Worm (Caenorhabditis elegans) whole organism, L4 larva: Measurements from ENCODE around the gene F40G9.6.
A peak's percentile ranks its signal among the peaks of the same experiment; 100 is the strongest.

Experiments used
- T20F7.1 ChIP-seq: fragments of 200-800 bp; sonication (Bioruptor generic); optimal IDR thresholded peaks from 2 replicates; lab custom pipeline; 2018; ENCODE audit warnings: mild to moderate bottlenecking, missing genetic modification characterization, missing compliant biosample characterization
- Y75B8A.6 ChIP-seq: fragments of 200-800 bp; sonication (Bioruptor generic); IDR thresholded peaks from 2 replicates; pipeline ENCODE4 v1.3.6; 2022; ENCODE audit warnings: missing genetic modification reagents, missing genetic modification characterization, missing compliant biosample characterization
- ces-1 ChIP-seq: fragments of 150-350 bp; sonication (generic microtip); optimal IDR thresholded peaks from 4 replicates; lab custom pipeline; 2014; ENCODE audit warnings: missing biosample characterization, missing genetic modification reagents, missing genetic modification characterization
- duxl-1 ChIP-seq: sonication (generic microtip); optimal IDR thresholded peaks from 2 replicates; lab custom pipeline; 2016; ENCODE audit warnings: mild to moderate bottlenecking, missing genetic modification characterization, moderate library complexity, missing compliant biosample characterization; ENCODE audit not compliant: poor library complexity
- madf-9 ChIP-seq: fragments of 200-800 bp; sonication (Bioruptor generic); conservative IDR thresholded peaks from 2 replicates; pipeline ENCODE4 v1.3.6; 2022; ENCODE audit warnings: missing genetic modification reagents, missing genetic modification characterization, missing compliant biosample characterization
- nhr-237 ChIP-seq: sonication (generic microtip); optimal IDR thresholded peaks from 2 replicates; lab custom pipeline; 2017; ENCODE audit warnings: missing biosample characterization, missing genetic modification characterization
- nhr-6 ChIP-seq: fragments of 150-350 bp; optimal IDR thresholded peaks from 2 replicates; lab custom pipeline; 2014; ENCODE audit warnings: missing biosample characterization, missing genetic modification characterization
- nhr-76 ChIP-seq: fragments of 150-350 bp; optimal IDR thresholded peaks from 2 replicates; lab custom pipeline; 2014; ENCODE audit warnings: missing biosample characterization, missing genetic modification characterization
- sdz-12 ChIP-seq: fragments of 200-800 bp; sonication (Bioruptor generic); optimal IDR thresholded peaks from 2 replicates; lab custom pipeline; 2018; ENCODE audit warnings: mild to moderate bottlenecking, missing genetic modification characterization, missing compliant biosample characterization
- unc-39 ChIP-seq: sonication (generic microtip); optimal IDR thresholded peaks from 2 replicates; lab custom pipeline; 2017; ENCODE audit warnings: missing biosample characterization, missing genetic modification characterization
- unc-62 ChIP-seq, 3 experiments: fragments of 150-350 bp in 1 of 3; sonication (generic microtip); optimal IDR thresholded peaks in 2 of 3; peaks in 1 of 3; 1 replicate in 1 of 3; 2 replicates in 2 of 3; lab custom pipeline; 2014 to 2017; ENCODE audit warnings: missing biosample characterization in 3 of 3, missing genetic modification characterization in 3 of 3, missing genetic modification reagents in 3 of 3, missing genotype in 1 of 3

DNA sequence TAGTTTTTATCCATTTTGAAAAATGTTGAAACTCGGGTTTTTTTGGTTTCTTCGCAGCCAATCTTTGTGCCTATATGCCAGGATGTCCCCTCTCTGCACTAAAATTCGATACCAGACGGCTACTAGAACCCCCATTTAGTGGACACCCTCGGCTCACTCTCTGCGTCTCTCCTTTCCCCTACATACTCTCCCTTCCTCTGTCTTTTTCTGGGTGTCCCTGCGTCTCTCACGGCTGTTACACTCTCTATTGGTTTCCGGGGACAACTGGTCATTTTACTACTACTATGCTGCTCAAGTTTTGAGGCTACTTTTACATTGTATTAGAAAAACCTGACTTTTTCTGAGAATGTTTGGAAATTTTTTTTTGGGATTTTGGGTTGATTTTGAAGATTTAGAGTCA is 41.0 kb downstream of the F40G9.6 start:
- TF ChIP-seq duxl-1 (tag; lab: Kevin White, UChicago) (no peak), nhr-237 (tag; lab: Kevin White, UChicago) (no peak), Y75B8A.6 (GFP tag; lab: Robert Waterston, UW) (no peak), unc-62 (GFP tag; optimal IDR thresholded peaks at IDR 0.05 in 1 of 2; lab: Kevin White, UChicago) (peak in 1 of 2 experiments; percentile 67), unc-62 (tag; optimal IDR thresholded peaks at IDR 0.05; lab: Kevin White, UChicago) (no peak), T20F7.1 (GFP tag; lab: Kevin White, UChicago) (no peak), madf-9 (no peak), nhr-76 (tag; lab: Kevin White, UChicago) (no peak), sdz-12 (GFP tag; lab: Kevin White, UChicago) (no peak), unc-39 (tag; lab: Kevin White, UChicago) (no peak), nhr-6 (tag; lab: Kevin White, UChicago) (no peak), ces-1 (GFP tag; lab: Kevin White, UChicago) (no peak)
